Fruit fly (Drosophila melanogaster) whole organism, embryonic: Measurements from ENCODE around the gene sgll.
A peak's percentile ranks its signal among the peaks of the same experiment; 100 is the strongest.

Source experiments
- ATbp ChIP-seq: fragments of 200-800 bp; sonication (Bioruptor generic); optimal IDR thresholded peaks from 2 replicates; lab custom pipeline; 2017; ENCODE audit warnings: missing biosample characterization, mild to moderate bottlenecking, missing genetic modification characterization, missing genetic modification reagents
- Asciz ChIP-seq: fragments of 200-800 bp; sonication (Bioruptor generic); optimal IDR thresholded peaks from 2 replicates; lab custom pipeline; 2017; ENCODE audit warnings: missing biosample characterization, mild to moderate bottlenecking, missing genetic modification characterization, missing genetic modification reagents
- B-H1 ChIP-seq: fragments of 200-800 bp; sonication (Bioruptor generic); IDR thresholded peaks from 3 replicates; pipeline ENCODE4 v1.3.6; 2022; ENCODE audit warnings: missing biosample characterization, missing genetic modification characterization
- B-H2 ChIP-seq: fragments of 200-800 bp; sonication (Bioruptor generic); optimal IDR thresholded peaks from 2 replicates; lab custom pipeline; 2018; ENCODE audit warnings: missing biosample characterization, mild to moderate bottlenecking, missing genetic modification characterization
- BEAF-32 ChIP-seq: fragments of 200-800 bp; sonication (Bioruptor generic); optimal IDR thresholded peaks from 3 replicates; lab custom pipeline; 2017; ENCODE audit warnings: missing biosample characterization, missing genetic modification characterization, mild to moderate bottlenecking, moderate library complexity, missing genetic modification reagents
- Bgb ChIP-seq: fragments of 200-800 bp; sonication (Bioruptor generic); IDR thresholded peaks from 2 replicates; pipeline ENCODE4 v1.3.6; 2022; ENCODE audit warnings: missing biosample characterization, missing genetic modification characterization; ENCODE audit not compliant: partially characterized antibody
- CG10366 ChIP-seq: fragments of 200-800 bp; sonication (Bioruptor generic); IDR thresholded peaks from 2 replicates; pipeline ENCODE4 v1.3.6; 2022; ENCODE audit warnings: missing biosample characterization, missing genetic modification characterization
- CG10462 ChIP-seq: fragments of 200-800 bp; sonication (Bioruptor generic); optimal IDR thresholded peaks from 2 replicates; lab custom pipeline; 2016; ENCODE audit warnings: missing biosample characterization, missing genetic modification characterization
- CG1233 ChIP-seq: fragments of 200-800 bp; sonication (Bioruptor generic); optimal IDR thresholded peaks from 4 replicates; lab custom pipeline; 2018; ENCODE audit warnings: missing biosample characterization, mild to moderate bottlenecking, missing genetic modification characterization
- CG13123 ChIP-seq: fragments of 200-800 bp; sonication (Bioruptor generic); optimal IDR thresholded peaks from 2 replicates; lab custom pipeline; 2016; ENCODE audit warnings: missing biosample characterization, missing genetic modification characterization
- CG15011 ChIP-seq: fragments of 200-800 bp; sonication (Bioruptor generic); optimal IDR thresholded peaks from 3 replicates; lab custom pipeline; 2018; ENCODE audit warnings: missing biosample characterization, mild to moderate bottlenecking, missing genetic modification characterization
- CG17186 ChIP-seq: fragments of 200-800 bp; sonication (Bioruptor generic); optimal IDR thresholded peaks from 3 replicates; lab custom pipeline; 2017; ENCODE audit warnings: missing biosample characterization, missing genetic modification reagents, missing genetic modification characterization
- CG17359 ChIP-seq: fragments of 200-800 bp; sonication (Bioruptor generic); optimal IDR thresholded peaks from 3 replicates; lab custom pipeline; 2018; ENCODE audit warnings: missing biosample characterization, mild to moderate bottlenecking, missing genetic modification characterization, moderate library complexity
- CG17361 ChIP-seq: fragments of 200-800 bp; sonication (Bioruptor generic); IDR thresholded peaks from 3 replicates; pipeline ENCODE4 v1.3.6; 2022; ENCODE audit warnings: missing biosample characterization, missing genetic modification characterization
- CG33557 ChIP-seq: fragments of 200-800 bp; sonication (Bioruptor generic); optimal IDR thresholded peaks from 2 replicates; lab custom pipeline; 2019; ENCODE audit warnings: missing biosample characterization, mild to moderate bottlenecking, missing genetic modification characterization, moderate library complexity
- CG34224 ChIP-seq: fragments of 200-800 bp; sonication (Bioruptor generic); IDR thresholded peaks from 3 replicates; pipeline ENCODE4 v1.3.6; 2022; ENCODE audit warnings: missing biosample characterization, missing genetic modification characterization; ENCODE audit not compliant: partially characterized antibody
- CG5245 ChIP-seq: fragments of 200-800 bp; sonication (Bioruptor generic); optimal IDR thresholded peaks from 3 replicates; lab custom pipeline; 2016; ENCODE audit warnings: missing biosample characterization, missing genetic modification characterization
- CG6813 ChIP-seq: fragments of 200-800 bp; sonication (Bioruptor generic); optimal IDR thresholded peaks from 2 replicates; lab custom pipeline; 2017; ENCODE audit warnings: missing biosample characterization, missing genetic modification characterization, mild to moderate bottlenecking, moderate library complexity, missing genetic modification reagents
- CG7928 ChIP-seq: fragments of 200-800 bp; sonication (Bioruptor generic); optimal IDR thresholded peaks from 2 replicates; lab custom pipeline; 2017; ENCODE audit warnings: missing biosample characterization, mild to moderate bottlenecking, missing genetic modification characterization
- D19B ChIP-seq: fragments of 200-800 bp; sonication (Bioruptor generic); optimal IDR thresholded peaks from 2 replicates; lab custom pipeline; 2017; ENCODE audit warnings: missing biosample characterization, mild to moderate bottlenecking, missing genetic modification characterization
- Ets65A ChIP-seq: fragments of 200-800 bp; sonication (Bioruptor generic); peaks from one replicate; lab custom pipeline; 2016; ENCODE audit warnings: missing biosample characterization, missing genetic modification characterization
- Gsc ChIP-seq: fragments of 200-800 bp; sonication (Bioruptor generic); IDR thresholded peaks from 2 replicates; pipeline ENCODE4 v1.3.6; 2022; ENCODE audit warnings: missing biosample characterization, missing genetic modification characterization
- Gug ChIP-seq: fragments of 200-800 bp; sonication (Bioruptor generic); IDR thresholded peaks from 4 replicates; pipeline ENCODE4 v1.3.6; 2022; ENCODE audit warnings: missing biosample characterization, missing genetic modification characterization
- HLHmδ ChIP-seq: fragments of 200-800 bp; sonication (Bioruptor generic); optimal IDR thresholded peaks from 2 replicates; lab custom pipeline; 2018; ENCODE audit warnings: missing biosample characterization, mild to moderate bottlenecking, missing genetic modification characterization, moderate library complexity
- Hey ChIP-seq: fragments of 200-800 bp; sonication (Bioruptor generic); optimal IDR thresholded peaks from 3 replicates; lab custom pipeline; 2018; ENCODE audit warnings: missing biosample characterization, mild to moderate bottlenecking, missing genetic modification characterization
- Hmr ChIP-seq: fragments of 200-800 bp; sonication (Bioruptor generic); optimal IDR thresholded peaks from 3 replicates; lab custom pipeline; 2017; ENCODE audit warnings: mild to moderate bottlenecking, missing biosample characterization, missing genetic modification reagents, missing genetic modification characterization
- Jarid2 ChIP-seq: fragments of 200-800 bp; sonication (Bioruptor generic); optimal IDR thresholded peaks from 3 replicates; lab custom pipeline; 2017; ENCODE audit warnings: mild to moderate bottlenecking, missing biosample characterization, missing genetic modification reagents, missing genetic modification characterization
- Nf-YC ChIP-seq: fragments of 200-800 bp; optimal IDR thresholded peaks from 3 replicates; lab custom pipeline; 2019; ENCODE audit warnings: missing biosample characterization, mild to moderate bottlenecking, missing genetic modification characterization, moderate library complexity
- Usf ChIP-seq: fragments of 200-800 bp; sonication (Bioruptor generic); optimal IDR thresholded peaks from 2 replicates; lab custom pipeline; 2017; ENCODE audit warnings: missing genotype, missing biosample characterization, missing genetic modification characterization
- ab ChIP-seq: fragments of 200-800 bp; sonication (Bioruptor generic); optimal IDR thresholded peaks from 2 replicates; lab custom pipeline; 2016; ENCODE audit warnings: missing biosample characterization, missing genetic modification characterization
- cg ChIP-seq: fragments of 200-800 bp; sonication (Bioruptor generic); optimal IDR thresholded peaks from 3 replicates; lab custom pipeline; 2019; ENCODE audit warnings: missing biosample characterization, mild to moderate bottlenecking, missing genetic modification characterization, moderate library complexity
- corto ChIP-seq: fragments of 200-800 bp; sonication (Bioruptor generic); optimal IDR thresholded peaks from 2 replicates; lab custom pipeline; 2016; ENCODE audit warnings: missing biosample characterization, mild to moderate bottlenecking, missing genetic modification characterization, moderate library complexity
- crol ChIP-seq: fragments of 200-800 bp; sonication (Bioruptor generic); IDR thresholded peaks from 2 replicates; pipeline ENCODE4 v1.3.6; 2022; ENCODE audit warnings: missing biosample characterization, missing genetic modification characterization
- dm ChIP-seq: fragments of 200-800 bp; sonication (Bioruptor generic); optimal IDR thresholded peaks from 3 replicates; lab custom pipeline; 2016; ENCODE audit warnings: missing biosample characterization, missing genetic modification characterization
- fu2 ChIP-seq: fragments of 200-800 bp; sonication (Bioruptor generic); optimal IDR thresholded peaks from 2 replicates; lab custom pipeline; 2016; ENCODE audit warnings: missing biosample characterization, missing genetic modification characterization
- gsb-n ChIP-seq: fragments of 200-800 bp; sonication (Bioruptor generic); optimal IDR thresholded peaks from 3 replicates; lab custom pipeline; 2018; ENCODE audit warnings: missing biosample characterization, mild to moderate bottlenecking, missing genetic modification characterization
- kah ChIP-seq: fragments of 200-800 bp; sonication (Bioruptor generic); optimal IDR thresholded peaks from 2 replicates; lab custom pipeline; 2018; ENCODE audit warnings: missing biosample characterization, mild to moderate bottlenecking, missing genetic modification characterization
- luna ChIP-seq: fragments of 200-800 bp; sonication (Bioruptor generic); optimal IDR thresholded peaks from 2 replicates; lab custom pipeline; 2016; ENCODE audit warnings: missing biosample characterization, missing genetic modification characterization
- maf-S ChIP-seq: fragments of 200-800 bp; sonication (Bioruptor generic); optimal IDR thresholded peaks from 2 replicates; lab custom pipeline; 2016; ENCODE audit warnings: missing biosample characterization, missing genetic modification characterization
- nmo ChIP-seq: fragments of 200-800 bp; sonication (Bioruptor generic); optimal IDR thresholded peaks from 2 replicates; lab custom pipeline; 2018; ENCODE audit warnings: missing biosample characterization, mild to moderate bottlenecking, missing genetic modification characterization, moderate library complexity
- pho ChIP-seq: fragments of 200-800 bp; sonication (Bioruptor generic); optimal IDR thresholded peaks from 2 replicates; lab custom pipeline; 2016; ENCODE audit warnings: missing biosample characterization, missing genetic modification characterization
- pros ChIP-seq: fragments of 200-800 bp; sonication (Bioruptor generic); optimal IDR thresholded peaks from 3 replicates; lab custom pipeline; 2019; ENCODE audit warnings: missing biosample characterization, mild to moderate bottlenecking, missing genetic modification characterization, moderate library complexity
- psq ChIP-seq: fragments of 200-800 bp; sonication (Bioruptor generic); optimal IDR thresholded peaks from 2 replicates; lab custom pipeline; 2017; ENCODE audit warnings: missing biosample characterization, missing genetic modification characterization
- run ChIP-seq: fragments of 200-800 bp; sonication (Bioruptor generic); optimal IDR thresholded peaks from 3 replicates; lab custom pipeline; 2018; ENCODE audit warnings: missing biosample characterization, mild to moderate bottlenecking, missing genetic modification characterization
- sim ChIP-seq: fragments of 200-800 bp; sonication (Bioruptor generic); IDR thresholded peaks from 2 replicates; pipeline ENCODE4 v1.3.6; 2022; ENCODE audit warnings: missing biosample characterization, missing genetic modification characterization
- sqz ChIP-seq: fragments of 200-800 bp; sonication (Bioruptor generic); optimal IDR thresholded peaks from 3 replicates; lab custom pipeline; 2018; ENCODE audit warnings: missing biosample characterization, mild to moderate bottlenecking, missing genetic modification characterization
- vnd ChIP-seq: fragments of 200-800 bp; sonication (Bioruptor generic); IDR thresholded peaks from 3 replicates; pipeline ENCODE4 v1.3.6; 2022; ENCODE audit warnings: missing biosample characterization, missing genetic modification characterization; ENCODE audit not compliant: partially characterized antibody
- zfh1 ChIP-seq: fragments of 200-800 bp; sonication (Bioruptor generic); IDR thresholded peaks from 3 replicates; pipeline ENCODE4 v1.3.6; 2022; ENCODE audit warnings: missing biosample characterization, missing genetic modification characterization

sgll gene

dm6 chr3R:7809662-7810621 is at the start of gene sgll, which contains the start of gene CG2993 (continued):
- TF ChIP-seq pho: peak; percentile 78
- peak; percentile 87 for TF ChIP-seq ab (GFP tag; lab: Kevin White, UChicago)
- TF ChIP-seq Usf (GFP tag; lab: Kevin White, UChicago): peak; percentile 82
- TF ChIP-seq CG17361 (GFP tag; lab: Robert Waterston, UW): peak; percentile 89; the same call in 2 of the 3 replicates
- peak; percentile 99 for TF ChIP-seq Ets65A (GFP tag; lab: Kevin White, UChicago)
- peak; percentile 94 for TF ChIP-seq Hmr (GFP tag; lab: Kevin White, UChicago)
- peak; percentile 92 for TF ChIP-seq CG17359
- peak; percentile 81 for TF ChIP-seq Gsc (GFP tag; lab: Robert Waterston, UW)
- peak; percentile 35 for TF ChIP-seq Asciz (GFP tag; lab: Kevin White, UChicago)
- TF ChIP-seq fu2: peak; percentile 83
- TF ChIP-seq zfh1 (GFP tag; lab: Robert Waterston, UW): peak; percentile 97
- TF ChIP-seq B-H1: peak; percentile 81
- peak; percentile 70 for TF ChIP-seq CG17186
- peak; percentile 90 for TF ChIP-seq CG10366 (GFP tag; lab: Robert Waterston, UW)
- no peak for TF ChIP-seq vnd (GFP tag; lab: Robert Waterston, UW)
- TF ChIP-seq sqz (GFP tag; lab: Kevin White, UChicago): no peak
- TF ChIP-seq dm (GFP tag; lab: Kevin White, UChicago): peak; percentile 78
- TF ChIP-seq luna (GFP tag; lab: Kevin White, UChicago): peak; percentile 82
- peak; percentile 44; the same call in 1 of the 2 replicates for TF ChIP-seq sim (GFP tag; lab: Robert Waterston, UW)
- TF ChIP-seq crol (GFP tag; lab: Robert Waterston, UW): no peak
- TF ChIP-seq CG13123 (GFP tag; lab: Kevin White, UChicago): peak; percentile 83
- TF ChIP-seq psq (GFP tag; lab: Kevin White, UChicago): peak; percentile 83
- peak; percentile 94 for TF ChIP-seq Gug (GFP tag; lab: Robert Waterston, UW)
- TF ChIP-seq BEAF-32 (GFP tag; lab: Kevin White, UChicago): peak; percentile 21
- TF ChIP-seq CG10462 (GFP tag; lab: Kevin White, UChicago): peak; percentile 77
- TF ChIP-seq HLHmδ (GFP tag; lab: Kevin White, UChicago): peak; percentile 84
- peak; percentile 88 for TF ChIP-seq maf-S
- no peak for TF ChIP-seq corto (GFP tag; lab: Kevin White, UChicago)
- TF ChIP-seq D19B (GFP tag; lab: Kevin White, UChicago): peak; percentile 72
- no peak for TF ChIP-seq pros (GFP tag; lab: Kevin White, UChicago)
- peak; percentile 76 for TF ChIP-seq ATbp (GFP tag; lab: Kevin White, UChicago)
- no peak for TF ChIP-seq run (tag; lab: Kevin White, UChicago)
- peak; percentile 98 for TF ChIP-seq CG5245
- TF ChIP-seq CG6813: peak; percentile 46
- peak; percentile 66 for TF ChIP-seq CG33557
- TF ChIP-seq CG7928 (GFP tag; lab: Kevin White, UChicago): peak; percentile 58
- TF ChIP-seq cg (GFP tag; lab: Kevin White, UChicago): no peak
- TF ChIP-seq Bgb (GFP tag; lab: Robert Waterston, UW): peak; percentile 51
- peak; percentile 90 for TF ChIP-seq CG1233 (GFP tag; lab: Kevin White, UChicago)
- TF ChIP-seq kah (GFP tag; lab: Kevin White, UChicago): no peak
- TF ChIP-seq Nf-YC: peak; percentile 76
- peak; percentile 83 for TF ChIP-seq B-H2
- TF ChIP-seq Jarid2 (GFP tag; lab: Kevin White, UChicago): peak; percentile 46
- TF ChIP-seq CG15011: peak; percentile 61
- TF ChIP-seq nmo (GFP tag; lab: Kevin White, UChicago): peak; percentile 86
- TF ChIP-seq gsb-n: peak; percentile 70
- peak; percentile 51 for TF ChIP-seq Hey
- TF ChIP-seq CG34224: no peak
